Worm (Caenorhabditis elegans): ENCODE measurements around the gene rps-13.
A peak's percentile ranks its signal among the peaks of the same experiment; 100 is the strongest.

The rps-13 gene

DNA sequence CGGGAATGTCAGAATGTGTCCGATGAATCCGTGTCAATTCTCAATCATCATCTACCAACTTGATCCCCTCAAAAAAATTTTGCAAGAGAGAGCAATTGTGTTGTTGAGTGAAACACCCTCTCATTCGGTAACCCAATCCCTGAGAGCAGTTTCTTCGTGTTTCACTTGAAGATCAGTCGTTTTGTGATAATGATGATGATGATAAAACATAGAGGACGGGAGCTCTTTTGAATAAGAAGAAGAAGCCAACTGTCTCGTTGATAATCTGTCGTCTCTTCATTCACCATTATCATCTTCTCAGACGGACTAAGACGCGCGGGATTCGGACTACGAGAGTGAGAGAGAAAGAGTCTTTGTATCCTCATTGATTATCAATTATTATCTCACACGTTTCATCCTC lies 30.3 kb upstream of the rps-13 start:
- TF ChIP-seq Y79H2A.3 (GFP tag; conservative IDR thresholded peaks at IDR 0.05) = no peak
- no peak for TF ChIP-seq mxl-1 (tag; optimal IDR thresholded peaks at IDR 0.05)
- no peak for TF ChIP-seq sea-2 (GFP tag; IDR thresholded peaks at IDR 0.05)
- no peak for TF ChIP-seq akir-1 (GFP tag; optimal IDR thresholded peaks at IDR 0.05)
- no peak for TF ChIP-seq ZK185.1 (tag; optimal IDR thresholded peaks at IDR 0.05; ENCODE audit: poor library complexity, severe bottlenecking)
- TF ChIP-seq ccch-3 (GFP tag; optimal IDR thresholded peaks at IDR 0.05) = no peak
- TF ChIP-seq hsf-1 (GFP tag; IDR thresholded peaks at IDR 0.05) = no peak
- TF ChIP-seq ztf-18 (tag; optimal IDR thresholded peaks at IDR 0.05) = no peak
- TF ChIP-seq attf-5 (GFP tag; optimal IDR thresholded peaks at IDR 0.05) = no peak
- no peak for TF ChIP-seq F33H1.4 (GFP tag; IDR thresholded peaks at IDR 0.05)
- TF ChIP-seq egl-44 (GFP tag; IDR thresholded peaks at IDR 0.05) = no peak
- TF ChIP-seq ztf-28 (GFP tag; IDR thresholded peaks at IDR 0.05) = no peak
- no peak for TF ChIP-seq tbp1 (GFP tag; optimal IDR thresholded peaks at IDR 0.05)

DNA sequence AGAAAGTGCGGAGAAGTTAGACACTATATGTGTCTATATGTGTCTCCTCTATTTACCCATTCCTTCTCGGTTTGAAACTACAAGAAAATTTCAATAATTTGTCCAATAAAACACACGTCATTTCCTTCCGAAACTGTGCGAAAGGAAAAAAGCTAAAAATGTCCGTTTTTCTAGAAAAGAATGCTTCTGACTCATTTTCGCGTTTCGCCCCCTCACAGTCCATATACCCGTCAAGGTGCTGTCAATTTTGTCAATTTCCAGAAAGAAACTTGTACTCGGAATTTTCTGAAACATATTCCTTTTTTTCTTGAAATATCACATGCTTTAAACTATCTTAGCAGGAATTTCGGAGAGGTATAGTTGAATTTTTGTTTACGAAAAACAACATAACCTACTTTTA lies 28.0 kb upstream of the rps-13 start:
- TF ChIP-seq unc-62 (GFP tag; optimal IDR thresholded peaks at IDR 0.05) (peak; percentile 81), bed-2 (GFP tag; IDR thresholded peaks at IDR 0.05) (no peak), attf-6 (GFP tag; IDR thresholded peaks at IDR 0.05) (no peak), nhr-80 (tag; optimal IDR thresholded peaks at IDR 0.05) (peak; percentile 49), let-607 (tag; optimal IDR thresholded peaks at IDR 0.05) (peak in 1 of 2 experiments; percentile 37)

DNA sequence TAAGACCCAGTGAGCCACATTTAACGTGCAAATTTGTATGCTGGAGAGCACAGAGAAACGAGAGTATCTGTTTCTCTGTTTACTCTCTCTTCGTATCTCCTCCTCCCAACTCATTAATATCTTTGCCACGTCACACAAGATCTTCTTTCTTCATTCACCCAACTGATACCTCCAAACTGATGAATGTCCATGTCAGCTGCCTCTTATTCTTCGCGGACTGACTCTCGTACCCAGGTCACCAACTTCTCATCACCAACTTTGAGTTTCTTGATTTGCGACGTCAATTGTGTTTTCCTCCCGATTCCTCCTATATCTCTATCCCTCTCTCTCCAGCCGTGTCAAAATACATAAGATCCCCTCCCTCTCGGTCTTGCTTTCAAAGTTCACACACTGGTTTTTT lies 27.5 kb upstream of the rps-13 start:
- TF ChIP-seq fkh-3 (tag; optimal IDR thresholded peaks at IDR 0.05) (no peak), somi-1 (GFP tag; optimal IDR thresholded peaks at IDR 0.05) (peak; percentile 33), snpc-1.3 (tag; optimal IDR thresholded peaks at IDR 0.05; ENCODE audit: insufficient read depth) (no peak), ztf-6 (GFP tag; IDR thresholded peaks at IDR 0.05) (no peak), ets-4 (GFP tag; optimal IDR thresholded peaks at IDR 0.05) (no peak)

DNA sequence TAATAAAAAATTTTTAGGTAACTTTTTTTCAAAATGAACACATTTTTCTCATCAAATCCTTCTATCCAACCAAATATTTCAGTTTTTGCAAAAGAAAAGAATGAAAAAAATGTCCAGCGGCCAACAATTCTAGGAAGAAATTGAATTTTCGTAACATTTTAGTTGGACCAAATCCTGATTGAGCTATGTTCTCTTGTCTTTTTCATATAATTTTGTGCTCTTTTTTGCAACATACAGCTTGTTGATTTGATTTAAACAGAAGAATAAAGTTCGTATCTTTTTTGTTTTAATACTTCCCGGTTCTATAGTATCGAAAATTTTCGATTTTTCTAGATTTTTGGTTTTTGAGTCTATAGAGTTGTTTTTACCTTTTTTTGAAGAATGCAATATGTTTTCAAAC lies 24.6 kb upstream of the rps-13 start:
- TF ChIP-seq F33H1.4 (GFP tag; IDR thresholded peaks at IDR 0.05) (no peak), akir-1 (GFP tag; optimal IDR thresholded peaks at IDR 0.05) (no peak), Y53G8AR.9 (GFP tag; conservative IDR thresholded peaks at IDR 0.05) (no peak), unc-62 (GFP tag; optimal IDR thresholded peaks at IDR 0.05) (no peak), F57A8.1 (GFP tag; optimal IDR thresholded peaks at IDR 0.05) (no peak), B0019.2 (GFP tag; conservative IDR thresholded peaks at IDR 0.05) (no peak), ceh-58 (GFP tag; IDR thresholded peaks at IDR 0.05) (no peak), ztf-25 (GFP tag; IDR thresholded peaks at IDR 0.05) (no peak), bed-2 (GFP tag; IDR thresholded peaks at IDR 0.05) (no peak), lin-40 (tag; optimal IDR thresholded peaks at IDR 0.05) (no peak), dpl-1 (GFP tag; optimal IDR thresholded peaks at IDR 0.05) (no peak), tbx-9 (tag; optimal IDR thresholded peaks at IDR 0.05; ENCODE audit: borderline replicate concordance) (no peak), F23B12.7 (tag; optimal IDR thresholded peaks at IDR 0.05; ENCODE audit: insufficient read depth) (no peak), F22D6.2 (tag; optimal IDR thresholded peaks at IDR 0.05) (no peak)

DNA sequence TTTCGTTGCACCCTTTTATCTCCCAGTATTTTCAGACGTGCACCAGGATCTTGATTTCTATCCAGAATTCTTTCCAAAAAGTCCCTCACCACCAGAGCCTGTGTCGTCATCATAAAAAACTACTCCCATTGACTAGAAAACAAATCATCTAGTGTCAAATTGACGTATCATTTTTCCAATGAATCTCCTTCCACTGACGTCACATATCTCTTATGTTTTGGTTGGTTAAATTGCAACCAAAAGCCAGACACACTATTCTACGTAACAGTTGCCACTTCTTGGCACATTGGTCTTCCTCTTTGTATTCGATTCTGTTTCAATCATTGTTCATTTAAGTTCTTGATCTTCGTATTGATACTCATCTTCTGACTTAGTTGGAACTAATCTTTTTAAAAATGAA lies 23.3 kb upstream of the rps-13 start:
- TF ChIP-seq pbrm-1 (GFP tag; IDR thresholded peaks at IDR 0.05) = no peak
- no peak for TF ChIP-seq die-1 (tag; optimal IDR thresholded peaks at IDR 0.05)

Data from whole organism, young adult.